Worm (Caenorhabditis elegans) whole organism, young adult: ENCODE measurements around the gene C35A5.4.

ENCODE experiments used
- egl-44 ChIP-seq: fragments of 200-800 bp; sonication (Bioruptor generic); IDR thresholded peaks from 2 replicates; pipeline ENCODE4 v1.3.6; 2022; ENCODE audit warnings: missing genetic modification reagents, missing genetic modification characterization, missing compliant biosample characterization
- gei-17 ChIP-seq: fragments of 200-800 bp; sonication (Bioruptor generic); optimal IDR thresholded peaks from 2 replicates; lab custom pipeline; 2018; ENCODE audit warnings: mild to moderate bottlenecking, missing genetic modification characterization, missing compliant biosample characterization
- lin-54 ChIP-seq: fragments of 200-800 bp; sonication (Bioruptor generic); optimal IDR thresholded peaks from 2 replicates; lab custom pipeline; 2018; ENCODE audit warnings: mild to moderate bottlenecking, missing genetic modification characterization, missing compliant biosample characterization
- sptf-2 ChIP-seq: fragments of 200-800 bp; sonication (Bioruptor generic); optimal IDR thresholded peaks from 2 replicates; lab custom pipeline; 2018; ENCODE audit warnings: mild to moderate bottlenecking, missing genetic modification characterization, missing compliant biosample characterization

ce11 chrV:10532725-10533124 lies 35.9 kb downstream of the C35A5.4 start, which contains the start of gene txt-10:
- TF ChIP-seq egl-44 (no peak), sptf-2 (no peak), lin-54 (GFP tag; lab: Kevin White, UChicago) (no peak), gei-17 (GFP tag; lab: Kevin White, UChicago) (no peak)
